Fruit fly (Drosophila melanogaster) Kc167 (cell line): Measurements from ENCODE around the gene BoYb.

Experiments
- Sin3A ChIP-seq: fragments of >200 bp; optimal IDR thresholded peaks from 2 replicates; lab custom pipeline; 2018; ENCODE audit warnings: missing external identifiers
- psq ChIP-seq: fragments of >200 bp; optimal IDR thresholded peaks from 2 replicates; lab custom pipeline; 2017; ENCODE audit warnings: missing external identifiers

DNA sequence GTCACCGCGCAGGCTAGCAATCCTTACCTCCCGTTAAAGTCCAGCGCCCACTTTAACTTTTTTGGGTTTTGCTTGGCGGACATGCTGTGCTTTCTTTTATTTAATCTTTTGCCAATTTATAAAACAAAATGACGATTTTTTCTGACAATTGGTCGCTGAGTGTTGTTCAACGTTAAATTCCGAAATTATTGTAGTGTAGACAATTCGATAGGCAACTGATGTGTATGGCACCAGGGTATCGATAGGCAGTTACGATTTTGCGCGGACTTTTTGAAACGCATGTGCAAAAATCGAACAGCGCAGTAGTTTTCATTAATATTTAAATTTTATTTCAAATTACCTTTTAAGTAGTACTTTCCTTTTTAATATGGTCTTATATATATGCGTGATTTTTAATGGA is 33.6 kb upstream of the BoYb start, which contains the start of gene EMC4:
- TF ChIP-seq Sin3A (lab: Kevin White, UChicago) (no peak), psq (lab: Kevin White, UChicago) (no peak)
